Fruit fly (Drosophila melanogaster) whole organism, pupa: ENCODE measurements around the gene CG13310.
A peak's percentile ranks its signal among the peaks of the same experiment; 100 is the strongest.

Source experiments
- CG10348 ChIP-seq: fragments of 200-800 bp; sonication (Bioruptor generic); IDR thresholded peaks from 2 replicates; pipeline ENCODE4 v1.3.6; 2022; ENCODE audit warnings: missing biosample characterization, missing genetic modification characterization
- CG12605 ChIP-seq: fragments of 200-800 bp; sonication (Bioruptor generic); IDR thresholded peaks from 2 replicates; pipeline ENCODE4 v1.3.6; 2022; ENCODE audit warnings: missing biosample characterization, missing genetic modification characterization
- CG13204 ChIP-seq: fragments of 200-800 bp; sonication (Bioruptor generic); optimal IDR thresholded peaks from 2 replicates; lab custom pipeline; 2018; ENCODE audit warnings: missing biosample characterization, mild to moderate bottlenecking, missing genetic modification characterization, moderate library complexity
- CG14655 ChIP-seq: fragments of 200-800 bp; sonication (Bioruptor generic); optimal IDR thresholded peaks from 3 replicates; lab custom pipeline; 2017; ENCODE audit warnings: mild to moderate bottlenecking, missing biosample characterization, missing genetic modification reagents, missing genetic modification characterization
- CG15710 ChIP-seq: fragments of 200-800 bp; sonication (Bioruptor generic); optimal IDR thresholded peaks from 2 replicates; lab custom pipeline; 2018; ENCODE audit warnings: missing biosample characterization, mild to moderate bottlenecking, missing genetic modification characterization, moderate library complexity
- CG17806 ChIP-seq: fragments of 200-800 bp; sonication (Bioruptor generic); optimal IDR thresholded peaks from 2 replicates; lab custom pipeline; 2018; ENCODE audit warnings: missing biosample characterization, mild to moderate bottlenecking, missing genetic modification characterization, moderate library complexity
- CG32121 ChIP-seq: fragments of 200-800 bp; sonication (Bioruptor generic); IDR thresholded peaks from 2 replicates; pipeline ENCODE4 v1.3.6; 2022; ENCODE audit warnings: missing biosample characterization, missing genetic modification characterization
- CG34367 ChIP-seq: fragments of 200-800 bp; sonication (Bioruptor generic); optimal IDR thresholded peaks from 2 replicates; lab custom pipeline; 2018; ENCODE audit warnings: missing biosample characterization, mild to moderate bottlenecking, missing genetic modification characterization
- CG4496 ChIP-seq: fragments of 200-800 bp; sonication (Bioruptor generic); IDR thresholded peaks from 3 replicates; pipeline ENCODE4 v1.3.6; 2022; ENCODE audit warnings: missing biosample characterization, missing genetic modification characterization
- CG8159 ChIP-seq: fragments of 200-800 bp; sonication (Bioruptor generic); optimal IDR thresholded peaks from 3 replicates; lab custom pipeline; 2018; ENCODE audit warnings: missing biosample characterization, mild to moderate bottlenecking, missing genetic modification characterization, moderate library complexity
- CG8301 ChIP-seq: fragments of 200-800 bp; sonication (Bioruptor generic); optimal IDR thresholded peaks from 2 replicates; lab custom pipeline; 2018; ENCODE audit warnings: missing biosample characterization, mild to moderate bottlenecking, missing genetic modification characterization
- CG9948 ChIP-seq: fragments of 200-800 bp; sonication (Bioruptor generic); optimal IDR thresholded peaks from 2 replicates; lab custom pipeline; 2018; ENCODE audit warnings: missing biosample characterization, mild to moderate bottlenecking, missing genetic modification characterization, moderate library complexity
- D1 ChIP-seq: fragments of 200-800 bp; sonication (Bioruptor generic); optimal IDR thresholded peaks from 2 replicates; lab custom pipeline; 2018; ENCODE audit warnings: missing biosample characterization, mild to moderate bottlenecking, missing genetic modification characterization, moderate library complexity
- EcR ChIP-seq: fragments of 200-800 bp; sonication (Bioruptor generic); optimal IDR thresholded peaks from 3 replicates; lab custom pipeline; 2019; ENCODE audit warnings: missing biosample characterization, missing genetic modification characterization, mild to moderate bottlenecking, moderate library complexity, missing genetic modification reagents
- Ets98B ChIP-seq: fragments of 200-800 bp; sonication (Bioruptor generic); IDR thresholded peaks from 2 replicates; pipeline ENCODE4 v1.3.6; 2022; ENCODE audit warnings: missing biosample characterization, missing genetic modification characterization
- Pif1A ChIP-seq: fragments of 200-800 bp; sonication (Bioruptor generic); optimal IDR thresholded peaks from 3 replicates; lab custom pipeline; 2016; ENCODE audit warnings: missing biosample characterization, missing genetic modification characterization
- Pif1B ChIP-seq: fragments of 200-800 bp; sonication (Bioruptor generic); optimal IDR thresholded peaks from 3 replicates; lab custom pipeline; 2016; ENCODE audit warnings: missing biosample characterization, missing genetic modification characterization
- Snoo ChIP-seq: fragments of 200-800 bp; sonication (Bioruptor generic); optimal IDR thresholded peaks from 3 replicates; lab custom pipeline; 2017; ENCODE audit warnings: missing biosample characterization, mild to moderate bottlenecking, missing genetic modification characterization, inconsistent platforms
- fd96Ca ChIP-seq: fragments of 200-800 bp; sonication (Bioruptor generic); IDR thresholded peaks from 3 replicates; pipeline ENCODE4 v1.3.6; 2022; ENCODE audit warnings: missing biosample characterization, missing genetic modification characterization
- gl ChIP-seq: fragments of 200-800 bp; sonication (Bioruptor generic); optimal IDR thresholded peaks from 2 replicates; lab custom pipeline; 2018; ENCODE audit warnings: missing biosample characterization, mild to moderate bottlenecking, missing genetic modification characterization
- rn ChIP-seq: fragments of 200-800 bp; sonication (Bioruptor generic); IDR thresholded peaks from 2 replicates; pipeline ENCODE4 v1.3.6; 2022; ENCODE audit warnings: missing biosample characterization, missing genetic modification characterization

Gene CG13310

DNA sequence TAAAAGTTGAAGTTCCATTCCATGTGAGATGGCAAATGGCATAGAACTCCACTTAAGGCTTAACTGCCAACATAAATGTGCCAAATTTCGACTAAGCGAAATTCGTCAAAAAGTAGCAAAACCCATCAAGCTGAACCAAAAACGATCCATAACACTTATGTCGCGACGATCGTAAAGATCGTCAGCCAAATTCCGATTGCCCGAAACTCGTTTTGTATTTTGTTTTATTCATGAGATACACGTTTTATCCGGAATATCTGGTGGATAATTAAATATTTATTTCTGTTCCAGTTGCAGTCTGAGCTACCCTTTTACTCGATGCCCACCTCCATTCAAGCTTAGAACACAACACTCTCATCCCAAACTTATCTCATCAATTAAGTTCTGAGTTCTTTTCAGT lies 30.6 kb upstream of the CG13310 start:
- TF ChIP-seq rn (GFP tag; lab: Robert Waterston, UW): no peak

DNA sequence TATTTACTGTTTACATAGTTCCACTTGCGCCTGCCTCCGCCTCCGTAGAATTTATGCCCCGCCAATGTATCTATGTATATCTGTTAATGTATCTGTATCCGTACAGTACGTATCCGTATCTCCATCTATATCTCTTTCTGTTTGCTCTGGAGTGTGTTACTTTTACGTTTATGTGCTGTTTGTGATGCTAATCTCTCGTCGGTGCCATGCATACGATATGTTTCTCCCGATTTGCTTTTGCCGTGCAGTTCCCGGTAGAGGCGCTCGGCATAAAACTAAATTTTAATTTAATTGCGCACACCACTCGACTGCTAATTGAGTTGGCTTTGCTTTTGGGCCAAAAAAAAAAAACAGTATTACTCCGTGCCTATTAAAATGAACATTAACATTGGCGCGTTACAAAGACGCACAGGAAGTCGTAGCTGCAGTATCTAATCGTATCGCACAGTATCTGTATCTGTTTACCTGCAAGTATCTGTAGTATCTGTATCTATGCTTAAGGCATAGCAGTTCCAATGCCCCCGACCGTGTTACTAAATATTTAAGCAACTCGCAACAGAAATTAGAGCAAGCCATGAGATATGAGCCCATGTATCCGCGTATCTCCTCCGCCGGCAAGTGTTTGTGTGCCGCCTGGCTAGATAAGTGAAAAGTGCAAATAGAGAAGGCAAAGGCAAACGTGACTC lies 29.8 kb upstream of the CG13310 start:
- no peak for TF ChIP-seq Pif1B (GFP tag; lab: Kevin White, UChicago)
- TF ChIP-seq CG4496 (GFP tag; lab: Robert Waterston, UW): no peak
- TF ChIP-seq Snoo: no peak
- TF ChIP-seq CG14655 (GFP tag; lab: Kevin White, UChicago): no peak
- TF ChIP-seq CG8159: no peak
- TF ChIP-seq D1: no peak
- TF ChIP-seq Pif1A (GFP tag; lab: Kevin White, UChicago): no peak

DNA sequence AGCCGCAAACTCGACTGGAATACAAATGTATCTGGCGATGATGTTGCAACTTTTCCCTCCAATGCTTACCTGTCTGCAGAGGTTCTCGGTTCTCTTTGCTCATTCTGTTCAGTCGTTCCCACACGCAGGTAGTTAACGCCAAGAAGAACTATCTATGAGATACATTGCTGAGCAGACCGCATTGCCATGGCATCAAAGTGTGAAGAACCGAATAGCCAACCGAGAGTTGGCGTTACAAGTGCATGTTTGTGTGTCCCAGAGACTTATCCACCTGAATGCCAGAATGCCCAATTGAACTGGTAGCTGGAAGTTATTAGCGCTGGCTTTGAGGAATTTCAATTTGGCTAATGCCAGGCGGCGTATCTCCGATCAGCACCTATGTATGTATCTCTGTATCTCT lies 29.2 kb upstream of the CG13310 start:
- TF ChIP-seq CG4496 (GFP tag; lab: Robert Waterston, UW) (no peak), fd96Ca (GFP tag; lab: Robert Waterston, UW) (no peak), EcR (no peak), Pif1A (GFP tag; lab: Kevin White, UChicago) (no peak), CG12605 (GFP tag; lab: Robert Waterston, UW) (no peak), CG10348 (GFP tag; lab: Robert Waterston, UW) (no peak), CG17806 (no peak), CG15710 (tag; lab: Kevin White, UChicago) (no peak), Pif1B (GFP tag; lab: Kevin White, UChicago) (no peak), Ets98B (GFP tag; lab: Robert Waterston, UW) (no peak), CG13204 (GFP tag; lab: Kevin White, UChicago) (no peak), Snoo (no peak), CG32121 (no peak), gl (no peak), CG14655 (GFP tag; lab: Kevin White, UChicago) (no peak), rn (GFP tag; lab: Robert Waterston, UW) (no peak), CG34367 (no peak), D1 (no peak), CG8301 (no peak)

DNA sequence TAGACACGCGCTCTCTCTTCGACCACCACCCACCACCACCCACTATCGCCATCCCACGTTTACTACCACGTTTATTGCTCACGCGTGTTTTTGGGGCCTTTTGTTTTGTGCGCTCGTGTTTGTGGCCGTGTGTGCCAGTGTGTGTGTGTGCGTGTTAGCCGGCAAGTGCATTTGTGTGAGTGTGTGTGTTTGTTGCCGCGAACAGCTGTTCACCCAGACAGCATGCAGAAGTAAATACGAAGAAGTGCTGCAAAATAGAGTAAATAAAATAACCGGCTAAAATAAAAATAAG lies 27.5 kb upstream of the CG13310 start:
- TF ChIP-seq CG8159 (no peak), Pif1A (GFP tag; lab: Kevin White, UChicago) (no peak), Ets98B (GFP tag; lab: Robert Waterston, UW) (no peak), CG10348 (GFP tag; lab: Robert Waterston, UW) (no peak), CG15710 (tag; lab: Kevin White, UChicago) (no peak), CG13204 (GFP tag; lab: Kevin White, UChicago) (no peak)

- TF ChIP-seq Pif1A (GFP tag; lab: Kevin White, UChicago) (peak; percentile 59), fd96Ca (GFP tag; lab: Robert Waterston, UW) (peak; percentile 37; the same call in 1 of the 3 replicates), CG13204 (GFP tag; lab: Kevin White, UChicago) (peak; percentile 34), CG8301 (peak; percentile 2), gl (peak; percentile 53), CG32121 (peak; percentile 70; the same call in 1 of the 2 replicates), CG9948 (tag; lab: Kevin White, UChicago) (no peak), Snoo (peak; percentile 31), EcR (peak; percentile 37), CG17806 (no peak), CG15710 (tag; lab: Kevin White, UChicago) (no peak), Ets98B (GFP tag; lab: Robert Waterston, UW) (peak; percentile 73), CG8159 (no peak), CG34367 (peak; percentile 22), D1 (no peak), CG10348 (GFP tag; lab: Robert Waterston, UW) (no peak), Pif1B (GFP tag; lab: Kevin White, UChicago) (peak; percentile 70), CG12605 (GFP tag; lab: Robert Waterston, UW) (peak; percentile 74), CG4496 (GFP tag; lab: Robert Waterston, UW) (peak; percentile 87), CG14655 (GFP tag; lab: Kevin White, UChicago) (peak; percentile 17), rn (GFP tag; lab: Robert Waterston, UW) (no peak)
- TF ChIP-seq, all 21 proteins: peak for 14
Measured at dm6 chr3L:8827133-8827867, 27.0 kb upstream of the CG13310 start, which contains the start of gene dally. Gene dally, plus strand, starts transcription at chr3L:8827505.

DNA sequence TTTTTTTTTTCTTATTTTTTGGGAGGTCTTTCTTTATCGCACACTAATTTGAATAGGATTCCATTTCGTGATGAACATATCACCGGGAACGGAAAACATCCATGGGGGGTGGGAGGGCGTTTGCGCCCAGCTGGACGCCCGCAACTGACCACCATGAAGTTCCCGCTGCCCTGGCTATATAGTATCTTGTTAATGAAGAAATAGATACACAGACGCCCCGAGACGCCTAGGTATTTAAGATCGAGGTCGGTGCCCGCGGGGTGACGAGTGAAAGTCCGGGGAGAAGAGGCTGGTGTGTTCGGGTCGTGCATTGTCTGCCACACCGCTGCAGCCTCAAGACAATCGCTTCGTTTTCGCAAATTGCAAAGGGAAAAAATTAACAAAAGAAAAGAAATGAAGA lies 25.7 kb upstream of the CG13310 start:
- no peak for TF ChIP-seq Snoo
- no peak for TF ChIP-seq CG8301
- TF ChIP-seq CG12605 (GFP tag; lab: Robert Waterston, UW): no peak

dm6 chr3L:8825560-8825959 lies 25.2 kb upstream of the CG13310 start:
- TF ChIP-seq Ets98B (GFP tag; lab: Robert Waterston, UW): no peak
- TF ChIP-seq CG10348 (GFP tag; lab: Robert Waterston, UW): no peak
- TF ChIP-seq gl: no peak
- TF ChIP-seq CG14655 (GFP tag; lab: Kevin White, UChicago): no peak
- no peak for TF ChIP-seq D1
- TF ChIP-seq CG34367: no peak
- TF ChIP-seq CG9948 (tag; lab: Kevin White, UChicago): no peak
- TF ChIP-seq CG12605 (GFP tag; lab: Robert Waterston, UW): no peak
- TF ChIP-seq CG4496 (GFP tag; lab: Robert Waterston, UW): no peak
- no peak for TF ChIP-seq CG8301
- TF ChIP-seq EcR: no peak
- TF ChIP-seq CG13204 (GFP tag; lab: Kevin White, UChicago): no peak
